Worm (Caenorhabditis elegans): ENCODE measurements around the gene Y39C12A.9.

The Y39C12A.9 gene

ce11 chrIV:12212814-12213213 is 46.2 kb downstream of the Y39C12A.9 start:
- no peak for TF ChIP-seq Y55F3AM.14 (GFP tag; optimal IDR thresholded peaks at IDR 0.05)
- no peak for TF ChIP-seq dmd-4 (tag; optimal IDR thresholded peaks at IDR 0.05)
- no peak for TF ChIP-seq snpc-4 (tag; optimal IDR thresholded peaks at IDR 0.05)
- TF ChIP-seq sem-4 (tag; optimal IDR thresholded peaks at IDR 0.05) = no peak
- no peak for TF ChIP-seq ZK546.5 (tag; optimal IDR thresholded peaks at IDR 0.05)
- no peak for TF ChIP-seq nhr-21 (tag; optimal IDR thresholded peaks at IDR 0.05)
- no peak for TF ChIP-seq unc-55 (GFP tag; optimal IDR thresholded peaks at IDR 0.05)
- no peak for TF ChIP-seq elt-3 (tag; optimal IDR thresholded peaks at IDR 0.05)
- TF ChIP-seq F13H6.1 (tag; optimal IDR thresholded peaks at IDR 0.05) = no peak
- TF ChIP-seq nhr-237 (tag; optimal IDR thresholded peaks at IDR 0.05) = no peak
- no peak for TF ChIP-seq lsy-2 (tag; optimal IDR thresholded peaks at IDR 0.05)
- TF ChIP-seq mbf-1 (tag; optimal IDR thresholded peaks at IDR 0.05) = no peak
- no peak for TF ChIP-seq nhr-6 (tag; optimal IDR thresholded peaks at IDR 0.05)
- TF ChIP-seq elt-1 (tag; optimal IDR thresholded peaks at IDR 0.05) = no peak
- TF ChIP-seq ama-1 (optimal IDR thresholded peaks at IDR 0.05) = no peak
- no peak for TF ChIP-seq R02D3.7 (tag; optimal IDR thresholded peaks at IDR 0.05)
- no peak for TF ChIP-seq aly-2 (tag; optimal IDR thresholded peaks at IDR 0.05)
- no peak for TF ChIP-seq zag-1 (tag; optimal IDR thresholded peaks at IDR 0.05)
- TF ChIP-seq mdl-1 (tag; optimal IDR thresholded peaks at IDR 0.05) = no peak

- TF ChIP-seq nhr-21 (tag; optimal IDR thresholded peaks at IDR 0.05) = no peak
- TF ChIP-seq dmd-4 (tag; optimal IDR thresholded peaks at IDR 0.05) = no peak
- no peak for TF ChIP-seq ceh-82 (tag; optimal IDR thresholded peaks at IDR 0.05)
- TF ChIP-seq ama-1 (optimal IDR thresholded peaks at IDR 0.05) = no peak
- TF ChIP-seq gmeb-1 (tag; optimal IDR thresholded peaks at IDR 0.05) = no peak
- TF ChIP-seq aly-2 (tag; optimal IDR thresholded peaks at IDR 0.05) = no peak
- TF ChIP-seq egl-27 (tag; optimal IDR thresholded peaks at IDR 0.05) = no peak
- no peak for TF ChIP-seq nhr-237 (tag; optimal IDR thresholded peaks at IDR 0.05)
- no peak for TF ChIP-seq F13H6.1 (tag; optimal IDR thresholded peaks at IDR 0.05)
- no peak for TF ChIP-seq skn-1 (tag; optimal IDR thresholded peaks at IDR 0.05)
- TF ChIP-seq lin-13 (GFP tag; optimal IDR thresholded peaks at IDR 0.05) = no peak
Measured at ce11 chrIV:12211292-12211691, 47.7 kb downstream of the Y39C12A.9 start.

DNA sequence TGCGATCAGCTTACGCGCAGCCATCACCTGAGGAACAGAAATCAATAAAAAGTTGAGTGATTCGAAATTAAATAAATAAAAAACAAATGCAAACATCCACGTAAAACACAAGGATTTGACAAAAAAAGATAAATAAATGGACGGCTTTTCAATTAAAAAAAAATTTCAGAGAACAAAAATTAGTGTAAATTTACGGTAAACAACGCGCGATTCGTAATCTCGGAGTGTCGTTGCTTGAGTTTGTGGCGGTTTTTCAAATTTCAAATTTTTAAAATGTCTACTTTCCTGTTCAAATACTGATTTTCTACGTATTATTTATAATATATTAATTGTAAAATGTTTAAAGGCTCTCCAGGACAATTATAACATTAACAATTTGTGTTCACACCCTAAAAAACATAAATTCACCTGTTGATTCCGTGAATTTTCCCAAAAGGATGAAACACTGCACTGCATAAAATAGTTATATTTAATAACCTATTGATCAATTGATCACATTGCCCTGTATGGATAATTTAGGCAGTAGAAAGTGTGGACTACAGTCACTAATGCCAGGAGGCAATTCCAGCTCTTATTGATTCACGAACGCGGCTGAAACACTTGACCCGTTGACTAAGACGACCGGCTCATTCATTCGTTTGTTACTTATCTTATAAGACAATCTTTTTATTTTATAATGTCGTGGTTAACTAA is 49.9 kb downstream of the Y39C12A.9 start, which contains the start of the genes marb-1 and F35G2.3:
TSS of gene marb-1 (minus strand) at position 27 of the 693 bp plus-strand sequence.
TSS of gene F35G2.3 (plus strand) at position 643 of the 693 bp plus-strand sequence.
- TF ChIP-seq nhr-25 (tag; optimal IDR thresholded peaks at IDR 0.05) = no peak
- no peak for TF ChIP-seq ZK546.5 (tag; optimal IDR thresholded peaks at IDR 0.05)
- TF ChIP-seq nhr-237 (tag; optimal IDR thresholded peaks at IDR 0.05) = no peak
- TF ChIP-seq nhr-12 (tag; optimal IDR thresholded peaks at IDR 0.05) = no peak
- TF ChIP-seq nhr-129 (tag; optimal IDR thresholded peaks at IDR 0.05) = peak; percentile 61
- peak; percentile 94 for TF ChIP-seq gmeb-1 (tag; optimal IDR thresholded peaks at IDR 0.05)
- TF ChIP-seq F13H6.1 (tag; optimal IDR thresholded peaks at IDR 0.05) = peak; percentile 26
- peak; percentile 20 for TF ChIP-seq sma-3 (GFP tag; optimal IDR thresholded peaks at IDR 0.05)
- peak; percentile 70 for TF ChIP-seq C34F6.9 (tag; optimal IDR thresholded peaks at IDR 0.05)
- peak; percentile 31 for TF ChIP-seq sma-9 (GFP tag; optimal IDR thresholded peaks at IDR 0.05)
- no peak for TF ChIP-seq sma-9 (tag; optimal IDR thresholded peaks at IDR 0.05)
- TF ChIP-seq aly-2 (tag; optimal IDR thresholded peaks at IDR 0.05) = no peak
- TF ChIP-seq lsy-2 (tag; optimal IDR thresholded peaks at IDR 0.05) = peak; percentile 29 to 80
- TF ChIP-seq crh-2 (tag; optimal IDR thresholded peaks at IDR 0.05) = peak; percentile 54
- no peak for TF ChIP-seq elt-3 (tag; optimal IDR thresholded peaks at IDR 0.05)
- TF ChIP-seq unc-55 (GFP tag; optimal IDR thresholded peaks at IDR 0.05) = peak; percentile 77
- no peak for TF ChIP-seq nhr-23 (tag; optimal IDR thresholded peaks at IDR 0.05)
- TF ChIP-seq nhr-21 (tag; optimal IDR thresholded peaks at IDR 0.05) = peak; percentile 45
- TF ChIP-seq lin-13 (GFP tag; optimal IDR thresholded peaks at IDR 0.05) = peak; percentile 24
- TF ChIP-seq mab-5 (tag; optimal IDR thresholded peaks at IDR 0.05) = no peak
- TF ChIP-seq R02D3.7 (tag; optimal IDR thresholded peaks at IDR 0.05) = peak; percentile 93

- no peak for TF ChIP-seq nhr-23 (tag; optimal IDR thresholded peaks at IDR 0.05)
- peak; percentile 47 for TF ChIP-seq nhr-129 (tag; optimal IDR thresholded peaks at IDR 0.05)
- no peak for TF ChIP-seq nhr-11 (tag; optimal IDR thresholded peaks at IDR 0.05)
- TF ChIP-seq mab-5 (tag; optimal IDR thresholded peaks at IDR 0.05) = no peak
- TF ChIP-seq ama-1 (optimal IDR thresholded peaks at IDR 0.05) = peak; percentile 51
- TF ChIP-seq gmeb-1 (tag; optimal IDR thresholded peaks at IDR 0.05) = no peak
Measured at ce11 chrIV:12207873-12208272, 51.1 kb downstream of the Y39C12A.9 start.

Data from whole organism, L2 larva.